Worm (Caenorhabditis elegans) whole organism, mixed stage, embryonic: ENCODE results near the gene bca-1.

Source experiments
- hlh-1 ChIP-seq: fragments of 150-350 bp; optimal IDR thresholded peaks from 2 replicates; lab custom pipeline; 2014; ENCODE audit warnings: missing biosample characterization, missing genetic modification reagents, missing genetic modification characterization
- nhr-12 ChIP-seq: fragments of 150-350 bp; optimal IDR thresholded peaks from 2 replicates; lab custom pipeline; 2014; ENCODE audit warnings: missing biosample characterization, missing genetic modification characterization
- nhr-28 ChIP-seq: fragments of 150-350 bp; optimal IDR thresholded peaks from 2 replicates; lab custom pipeline; 2014; ENCODE audit warnings: missing biosample characterization, missing genetic modification characterization
- nhr-76 ChIP-seq: sonication (generic microtip); optimal IDR thresholded peaks from 2 replicates; lab custom pipeline; 2017; ENCODE audit warnings: missing biosample characterization, missing genetic modification characterization
- unc-62 ChIP-seq: fragments of 150-350 bp; optimal IDR thresholded peaks from 2 replicates; lab custom pipeline; 2014; ENCODE audit warnings: missing biosample characterization, missing genetic modification reagents, missing genetic modification characterization

- TF ChIP-seq nhr-12 (tag; lab: Kevin White, UChicago) (no peak), unc-62 (GFP tag; lab: Kevin White, UChicago) (no peak), nhr-28 (tag; lab: Kevin White, UChicago) (no peak), nhr-76 (tag; lab: Kevin White, UChicago) (no peak), hlh-1 (tag; lab: Kevin White, UChicago) (no peak)
Observed at ce11 chrX:6205325-6205724, 779 bp upstream of the bca-1 start.
